Fruit fly (Drosophila melanogaster) Kc167 (cell line): Measurements from ENCODE around the gene Cpr78Cb.

ENCODE experiments used
- Sin3A ChIP-seq: fragments of >200 bp; optimal IDR thresholded peaks from 2 replicates; lab custom pipeline; 2018; ENCODE audit warnings: missing external identifiers
- h ChIP-seq: fragments of >200 bp; optimal IDR thresholded peaks from 3 replicates; lab custom pipeline; 2018; ENCODE audit warnings: missing external identifiers
- insv ChIP-seq: fragments of >200 bp; optimal IDR thresholded peaks from 3 replicates; lab custom pipeline; 2018; ENCODE audit warnings: missing external identifiers
- psq ChIP-seq: fragments of >200 bp; optimal IDR thresholded peaks from 2 replicates; lab custom pipeline; 2017; ENCODE audit warnings: missing external identifiers
- ttk ChIP-seq: sonication (Bioruptor generic); optimal IDR thresholded peaks from 2 replicates; lab custom pipeline; 2017; ENCODE audit warnings: missing external identifiers

dm6 chr3L:21304400-21304799 is 10.1 kb downstream of the Cpr78Cb start, which contains the start of the genes CG11309 and CG7632:
- TF ChIP-seq h (lab: Kevin White, UChicago) (no peak), insv (lab: Kevin White, UChicago) (no peak), psq (no peak), ttk (lab: Kevin White, UChicago) (no peak), Sin3A (lab: Kevin White, UChicago) (no peak)
